Fruit fly (Drosophila melanogaster) whole organism, prepupa: Measurements from ENCODE around the gene CG33635.

Experiments
- CG1621 ChIP-seq: fragments of 200-800 bp; sonication (Bioruptor generic); optimal IDR thresholded peaks from 3 replicates; lab custom pipeline; 2018; ENCODE audit warnings: missing biosample characterization, mild to moderate bottlenecking, missing genetic modification characterization
- CG32006 ChIP-seq: fragments of 200-800 bp; sonication (Bioruptor generic); optimal IDR thresholded peaks from 3 replicates; lab custom pipeline; 2017; ENCODE audit warnings: missing biosample characterization, mild to moderate bottlenecking, missing genetic modification characterization
- CG4318 ChIP-seq: fragments of 200-800 bp; sonication (Bioruptor generic); optimal IDR thresholded peaks from 3 replicates; lab custom pipeline; 2017; ENCODE audit warnings: missing biosample characterization, mild to moderate bottlenecking, missing genetic modification characterization
- CG6163 ChIP-seq: fragments of 200-800 bp; sonication (Bioruptor generic); IDR thresholded peaks from 3 replicates; pipeline ENCODE4 v1.3.6; 2022; ENCODE audit warnings: missing biosample characterization, missing genetic modification characterization
- CG8319 ChIP-seq: fragments of 200-800 bp; sonication (Bioruptor generic); optimal IDR thresholded peaks from 3 replicates; lab custom pipeline; 2016; ENCODE audit warnings: missing biosample characterization, missing genetic modification characterization
- CG9139 ChIP-seq: fragments of 200-800 bp; sonication (Bioruptor generic); optimal IDR thresholded peaks from 3 replicates; lab custom pipeline; 2017; ENCODE audit warnings: missing biosample characterization, mild to moderate bottlenecking, missing genetic modification characterization
- Eip93F ChIP-seq: fragments of 200-800 bp; sonication (Bioruptor generic); optimal IDR thresholded peaks from 2 replicates; lab custom pipeline; 2016; ENCODE audit warnings: missing biosample characterization, mild to moderate bottlenecking, missing genetic modification characterization
- Ets21C ChIP-seq: fragments of 200-800 bp; sonication (Bioruptor generic); optimal IDR thresholded peaks from 3 replicates; lab custom pipeline; 2016; ENCODE audit warnings: missing biosample characterization, missing genetic modification characterization
- Gug ChIP-seq: fragments of 200-800 bp; sonication (Bioruptor generic); IDR thresholded peaks from 2 replicates; pipeline ENCODE4 v1.3.6; 2022; ENCODE audit warnings: missing biosample characterization, missing genetic modification characterization
- Hr39 ChIP-seq: fragments of 200-800 bp; sonication (Bioruptor generic); optimal IDR thresholded peaks from 2 replicates; lab custom pipeline; 2016; ENCODE audit warnings: missing biosample characterization, missing genetic modification characterization
- Smox ChIP-seq: fragments of 200-800 bp; sonication (Bioruptor generic); optimal IDR thresholded peaks from 3 replicates; lab custom pipeline; 2016; ENCODE audit warnings: missing biosample characterization, missing genetic modification characterization
- achi ChIP-seq: fragments of 200-800 bp; sonication (Bioruptor generic); optimal IDR thresholded peaks from 3 replicates; lab custom pipeline; 2016; ENCODE audit warnings: missing biosample characterization, missing genetic modification characterization
- cyc ChIP-seq: fragments of 200-800 bp; sonication (Bioruptor generic); optimal IDR thresholded peaks from 3 replicates; lab custom pipeline; 2016; ENCODE audit warnings: missing biosample characterization, missing genetic modification characterization

- TF ChIP-seq Eip93F (no peak), CG6163 (no peak), Ets21C (no peak), Hr39 (GFP tag; lab: Kevin White, UChicago) (no peak), CG4318 (GFP tag; lab: Kevin White, UChicago) (no peak), cyc (GFP tag; lab: Kevin White, UChicago) (no peak), CG32006 (GFP tag; lab: Kevin White, UChicago) (no peak), CG8319 (no peak), Smox (no peak), CG1621 (no peak), CG9139 (no peak), achi (GFP tag; lab: Kevin White, UChicago) (no peak), Gug (GFP tag; lab: Robert Waterston, UW) (no peak)
Observed at dm6 chr2L:155215-155712, 3.2 kb downstream of the CG33635 start, which contains the start of gene Pus10.
